Worm (Caenorhabditis elegans): ENCODE data around the gene E01B7.2.
"Not testable (repeated sequence)": the region's sequence is repeated elsewhere in the genome, so short reads cannot be mapped to it uniquely, and the experiment has no call there.

The E01B7.2 gene

DNA sequence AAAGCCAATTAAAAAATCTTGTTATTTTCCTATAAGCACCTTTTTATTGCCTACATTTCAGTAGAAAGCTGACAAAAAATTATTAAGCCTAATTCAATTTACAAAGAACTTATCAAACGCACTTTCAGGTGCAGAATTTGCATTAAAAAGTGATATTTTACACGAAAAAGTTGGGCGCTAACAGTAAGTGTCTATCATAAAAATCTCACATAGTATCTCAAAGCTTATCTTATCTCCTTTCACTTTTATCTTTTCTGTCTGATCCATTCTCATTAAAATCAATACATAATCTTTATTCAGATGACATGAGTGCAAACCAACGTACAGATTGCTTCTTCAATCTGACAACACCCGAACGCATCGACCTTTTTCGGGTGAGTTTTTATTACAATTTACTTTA lies 11.6 kb upstream of the E01B7.2 start, which contains the start of gene dcar-1:
Gene dcar-1 (plus strand): TSS at position 301 of the 400 bp plus-strand sequence.
- TF ChIP-seq jun-1 (tag; optimal IDR thresholded peaks at IDR 0.05) (no peak), elt-3 (tag; optimal IDR thresholded peaks at IDR 0.05) (peak in 2 of 6 experiments; percentile 17 to 23), blmp-1 (tag; optimal IDR thresholded peaks at IDR 0.05) (peak; percentile 75)

DNA sequence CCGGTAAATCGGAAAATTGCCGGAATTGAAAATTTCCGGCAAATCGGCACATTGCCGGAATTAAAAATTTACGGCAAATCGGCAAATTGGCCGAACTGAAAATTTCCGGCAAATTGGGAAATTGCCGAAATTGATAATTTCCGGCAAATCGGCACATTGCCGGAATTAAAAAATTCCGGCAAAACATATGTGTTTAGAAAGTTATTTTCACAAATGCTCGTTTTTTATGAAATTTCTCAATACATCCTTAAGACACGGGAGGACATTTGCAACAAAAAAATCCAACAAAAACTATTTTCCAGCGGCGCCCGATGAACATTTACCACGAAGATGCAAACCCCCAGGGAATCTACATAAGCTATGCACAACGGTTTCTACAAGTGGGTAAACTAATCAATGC lies 2.8 kb upstream of the E01B7.2 start, which contains the start of gene C06H5.8:
Gene C06H5.8 (plus strand): TSS at position 301 of the 400 bp plus-strand sequence.
- no peak for TF ChIP-seq lin-15B (tag; optimal IDR thresholded peaks at IDR 0.05)

DNA sequence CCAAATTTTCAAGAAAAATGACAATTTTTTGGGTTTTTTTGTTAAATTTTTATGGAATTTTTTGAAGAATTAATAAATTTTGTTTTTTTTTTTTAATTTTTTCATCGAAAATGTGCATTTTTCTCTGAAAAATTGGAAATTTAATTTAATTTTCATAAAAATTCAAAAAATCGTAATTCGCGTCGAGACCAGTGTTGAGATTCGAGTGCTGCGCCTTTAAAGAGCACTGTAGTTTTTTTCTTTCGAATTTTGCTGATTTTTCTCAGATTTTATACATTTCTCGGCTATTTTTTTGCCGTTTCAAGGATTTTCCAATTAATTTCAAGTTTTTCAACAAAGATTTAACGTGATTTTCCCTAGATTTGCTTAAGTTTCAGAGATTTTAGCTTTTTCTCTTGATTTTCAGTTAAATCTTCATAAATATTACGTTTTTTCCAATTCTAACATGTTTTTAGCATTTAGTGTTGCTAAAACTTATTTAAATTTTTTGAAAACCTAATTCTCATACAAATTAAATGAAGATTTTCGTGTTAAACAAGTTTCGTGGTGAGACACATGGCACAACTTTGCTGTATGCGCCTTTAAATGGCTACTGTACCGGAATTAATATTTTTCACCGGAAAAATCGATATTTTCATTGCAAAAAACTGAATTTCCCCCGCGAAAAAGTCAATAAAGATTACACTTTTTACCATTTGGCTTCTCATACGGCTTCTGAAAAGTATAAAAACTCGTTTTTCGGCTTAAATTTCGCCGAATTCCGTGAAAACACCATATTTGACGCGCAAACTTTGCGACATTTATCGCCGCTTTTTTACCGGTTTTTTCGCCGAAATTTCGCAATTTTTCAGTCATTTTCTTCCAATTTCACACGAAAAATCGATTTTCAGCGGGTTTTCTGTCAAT lies 2.8 kb downstream of the E01B7.2 start, which contains the start of gene usp-50:
Gene usp-50 (plus strand): TSS at position 822 of the 906 bp plus-strand sequence.
- peak; percentile 38 for TF ChIP-seq F16B12.6 (tag; optimal IDR thresholded peaks at IDR 0.05)
- not testable (repeated sequence) for TF ChIP-seq efl-1 (optimal IDR thresholded peaks at IDR 0.05)
- TF ChIP-seq efl-1 (GFP tag; optimal IDR thresholded peaks at IDR 0.05 in 1 of 2) = peak in 1 of 2 experiments; percentile 20

ce11 chrV:17928128-17928527 lies 6.6 kb downstream of the E01B7.2 start:
- TF ChIP-seq nhr-237 (tag; optimal IDR thresholded peaks at IDR 0.05) = no peak
- no peak for TF ChIP-seq C16A3.4 (tag; optimal IDR thresholded peaks at IDR 0.05)
- no peak for TF ChIP-seq lir-3 (tag; optimal IDR thresholded peaks at IDR 0.05; ENCODE audit: poor library complexity)
- TF ChIP-seq mep-1 (tag; optimal IDR thresholded peaks at IDR 0.05) = no peak
- no peak for TF ChIP-seq lin-13 (GFP tag; optimal IDR thresholded peaks at IDR 0.05)
- no peak for TF ChIP-seq fos-1 (tag; optimal IDR thresholded peaks at IDR 0.05)
- no peak for TF ChIP-seq unc-86 (tag; optimal IDR thresholded peaks at IDR 0.05)
- TF ChIP-seq mdl-1 (tag; optimal IDR thresholded peaks at IDR 0.05) = no peak

DNA sequence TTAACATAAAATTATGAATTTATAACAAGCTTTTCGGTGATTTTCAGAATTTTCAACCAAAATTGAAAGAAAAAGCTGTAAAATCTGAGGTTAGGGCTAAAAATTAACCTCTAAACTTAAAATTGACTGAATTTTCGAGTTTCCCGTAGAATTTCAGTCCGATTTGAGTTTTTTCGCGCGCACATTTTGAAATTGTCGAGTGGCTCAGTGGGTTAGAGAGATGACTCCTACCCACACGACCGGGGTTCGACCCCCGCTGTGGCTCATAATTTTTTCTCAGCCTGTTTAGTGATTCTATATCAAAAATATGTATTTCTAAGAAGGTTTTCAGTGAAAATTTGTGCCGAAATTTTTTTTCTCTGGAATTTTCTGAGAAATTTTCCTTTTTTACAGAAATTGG lies 10.2 kb downstream of the E01B7.2 start:
- TF ChIP-seq mdl-1 (tag; optimal IDR thresholded peaks at IDR 0.05) (no peak), efl-1 (optimal IDR thresholded peaks at IDR 0.05) (no peak), efl-1 (GFP tag; optimal IDR thresholded peaks at IDR 0.05 in 1 of 2) (peak in 1 of 2 experiments; percentile 69)

ce11 chrV:17935857-17936256 lies 14.3 kb downstream of the E01B7.2 start:
- TF ChIP-seq efl-1 (optimal IDR thresholded peaks at IDR 0.05) = no peak
- peak in 1 of 2 experiments; percentile 86 for TF ChIP-seq efl-1 (GFP tag; optimal IDR thresholded peaks at IDR 0.05 in 1 of 2)
- TF ChIP-seq ztf-11 (tag; optimal IDR thresholded peaks at IDR 0.05) = no peak

DNA sequence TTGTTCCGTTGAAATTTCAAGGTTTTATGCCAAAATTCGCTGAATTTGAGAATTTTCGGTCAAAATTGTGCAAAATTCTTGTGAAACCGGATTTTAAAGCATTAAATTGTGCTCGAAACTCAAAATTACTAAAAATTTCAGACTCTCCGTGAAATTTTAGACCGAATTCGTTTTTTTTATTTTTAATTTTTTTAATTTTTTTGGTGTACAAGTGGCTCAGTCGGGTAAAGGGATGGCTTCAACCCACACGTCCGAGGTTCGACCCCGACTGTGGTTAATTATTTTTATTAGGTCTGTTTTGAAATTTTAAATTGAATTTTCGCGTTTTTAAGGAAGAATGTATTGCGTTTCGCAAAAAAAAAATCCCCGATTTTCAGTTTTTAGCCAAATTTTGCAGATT lies 17.4 kb downstream of the E01B7.2 start:
- TF ChIP-seq pax-3 (tag; optimal IDR thresholded peaks at IDR 0.05) = no peak

ce11 chrV:17943877-17944472 lies 22.4 kb downstream of the E01B7.2 start:
- TF ChIP-seq nhr-85 (tag) (peak; percentile 35), sptf-1 (tag; optimal IDR thresholded peaks at IDR 0.05) (no peak)

DNA sequence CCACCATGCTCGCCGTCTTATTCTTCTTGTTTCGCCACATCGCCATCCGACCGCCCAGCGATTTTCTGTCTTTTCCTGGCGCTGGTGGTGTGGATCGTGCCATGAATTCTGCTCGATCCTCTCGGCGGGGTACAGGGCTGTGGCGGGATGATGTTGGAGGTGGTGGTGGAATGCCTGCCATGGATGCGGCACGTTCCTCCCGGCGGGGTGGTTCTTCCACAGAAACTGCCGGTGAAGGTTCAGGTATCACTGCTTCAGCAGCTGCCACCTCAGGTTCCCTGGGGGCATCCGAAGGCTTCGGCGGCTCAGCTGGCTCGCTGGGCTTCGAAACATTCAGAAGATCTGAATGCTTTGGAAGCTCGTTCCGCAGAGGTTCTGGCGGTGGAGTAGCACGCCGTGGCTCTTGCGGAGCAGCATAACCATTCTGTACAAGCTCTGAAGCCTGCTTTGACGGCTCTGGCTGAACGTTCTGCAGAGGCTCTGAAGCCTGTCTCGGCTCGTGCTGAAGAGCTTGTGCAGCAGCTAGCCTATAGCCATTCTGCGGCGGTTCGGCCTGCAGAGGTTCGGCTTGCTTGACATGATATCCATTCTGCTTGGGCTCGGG lies 23.4 kb downstream of the E01B7.2 start:
- no peak for TF ChIP-seq efl-1 (optimal IDR thresholded peaks at IDR 0.05)
- peak in 1 of 2 experiments; percentile 55 for TF ChIP-seq efl-1 (GFP tag; optimal IDR thresholded peaks at IDR 0.05 in 1 of 2)
- no peak for TF ChIP-seq dsc-1 (tag; optimal IDR thresholded peaks at IDR 0.05)
- no peak for TF ChIP-seq aha-1 (tag; optimal IDR thresholded peaks at IDR 0.05)
